Fruit fly (Drosophila melanogaster) whole organism, prepupa: ENCODE measurements around the gene Fntb.

Experiments used
- Blimp-1 ChIP-seq: fragments of 200-800 bp; sonication (Bioruptor generic); optimal IDR thresholded peaks from 3 replicates; lab custom pipeline; 2017; ENCODE audit warnings: missing biosample characterization, missing genetic modification characterization, mild to moderate bottlenecking, moderate library complexity, missing genetic modification reagents
- CG10631 ChIP-seq: fragments of 200-800 bp; sonication (Bioruptor generic); optimal IDR thresholded peaks from 2 replicates; lab custom pipeline; 2016; ENCODE audit warnings: missing biosample characterization, missing genetic modification characterization
- CG10669 ChIP-seq: fragments of 200-800 bp; sonication (Bioruptor generic); optimal IDR thresholded peaks from 3 replicates; lab custom pipeline; 2018; ENCODE audit warnings: missing biosample characterization, mild to moderate bottlenecking, missing genetic modification characterization, moderate library complexity
- CG11762 ChIP-seq: fragments of 200-800 bp; sonication (Bioruptor generic); optimal IDR thresholded peaks from 3 replicates; lab custom pipeline; 2016; ENCODE audit warnings: missing biosample characterization, missing genetic modification characterization; ENCODE audit not compliant: insufficient read depth
- CG11902 ChIP-seq: fragments of 200-800 bp; sonication (Bioruptor generic); optimal IDR thresholded peaks from 3 replicates; lab custom pipeline; 2016; ENCODE audit warnings: missing biosample characterization, missing genetic modification characterization
- CG15336 ChIP-seq: fragments of 200-800 bp; sonication (Bioruptor generic); IDR thresholded peaks from 2 replicates; pipeline ENCODE4 v1.3.6; 2022; ENCODE audit warnings: missing biosample characterization, missing genetic modification characterization
- CG16779 ChIP-seq: fragments of 200-800 bp; sonication (Bioruptor generic); optimal IDR thresholded peaks from 3 replicates; lab custom pipeline; 2017; ENCODE audit warnings: missing biosample characterization, mild to moderate bottlenecking, missing genetic modification characterization
- CG3032 ChIP-seq: fragments of 200-800 bp; optimal IDR thresholded peaks from 2 replicates; lab custom pipeline; 2019; ENCODE audit warnings: missing biosample characterization, mild to moderate bottlenecking, missing genetic modification characterization, moderate library complexity
- CG31627 ChIP-seq: fragments of 200-800 bp; sonication (Bioruptor generic); optimal IDR thresholded peaks from 3 replicates; lab custom pipeline; 2016; ENCODE audit warnings: missing biosample characterization, missing genetic modification characterization
- CG32006 ChIP-seq: fragments of 200-800 bp; sonication (Bioruptor generic); optimal IDR thresholded peaks from 3 replicates; lab custom pipeline; 2017; ENCODE audit warnings: missing biosample characterization, mild to moderate bottlenecking, missing genetic modification characterization
- CG34406 ChIP-seq: fragments of 200-800 bp; sonication (Bioruptor generic); optimal IDR thresholded peaks from 3 replicates; lab custom pipeline; 2016; ENCODE audit warnings: missing biosample characterization, missing genetic modification characterization
- CG3919 ChIP-seq: fragments of 200-800 bp; sonication (Bioruptor generic); optimal IDR thresholded peaks from 3 replicates; lab custom pipeline; 2016; ENCODE audit warnings: missing biosample characterization, missing genetic modification characterization
- CG4318 ChIP-seq: fragments of 200-800 bp; sonication (Bioruptor generic); optimal IDR thresholded peaks from 3 replicates; lab custom pipeline; 2017; ENCODE audit warnings: missing biosample characterization, mild to moderate bottlenecking, missing genetic modification characterization
- CG6163 ChIP-seq: fragments of 200-800 bp; sonication (Bioruptor generic); IDR thresholded peaks from 3 replicates; pipeline ENCODE4 v1.3.6; 2022; ENCODE audit warnings: missing biosample characterization, missing genetic modification characterization
- CG6276 ChIP-seq: fragments of 200-800 bp; sonication (Bioruptor generic); optimal IDR thresholded peaks from 2 replicates; lab custom pipeline; 2017; ENCODE audit warnings: missing biosample characterization, mild to moderate bottlenecking, missing genetic modification characterization
- CG6792 ChIP-seq: fragments of 200-800 bp; sonication (Bioruptor generic); optimal IDR thresholded peaks from 3 replicates; lab custom pipeline; 2016; ENCODE audit warnings: missing biosample characterization, missing genetic modification characterization
- CG6854 ChIP-seq: fragments of 200-800 bp; sonication (Bioruptor generic); optimal IDR thresholded peaks from 2 replicates; lab custom pipeline; 2017; ENCODE audit warnings: missing biosample characterization, mild to moderate bottlenecking, missing genetic modification characterization
- CG7368 ChIP-seq: fragments of 200-800 bp; sonication (Bioruptor generic); optimal IDR thresholded peaks from 3 replicates; lab custom pipeline; 2016; ENCODE audit warnings: missing biosample characterization, missing genetic modification characterization
- CG8119 ChIP-seq: fragments of 200-800 bp; sonication (Bioruptor generic); IDR thresholded peaks from 3 replicates; pipeline ENCODE4 v1.3.6; 2022; ENCODE audit warnings: missing biosample characterization, missing genetic modification characterization
- CG8319 ChIP-seq: fragments of 200-800 bp; sonication (Bioruptor generic); optimal IDR thresholded peaks from 3 replicates; lab custom pipeline; 2016; ENCODE audit warnings: missing biosample characterization, missing genetic modification characterization
- CG8632 ChIP-seq: fragments of 200-800 bp; sonication (Bioruptor generic); optimal IDR thresholded peaks from 3 replicates; lab custom pipeline; 2016; ENCODE audit warnings: missing biosample characterization, missing genetic modification characterization
- CG9139 ChIP-seq: fragments of 200-800 bp; sonication (Bioruptor generic); optimal IDR thresholded peaks from 3 replicates; lab custom pipeline; 2017; ENCODE audit warnings: missing biosample characterization, mild to moderate bottlenecking, missing genetic modification characterization
- Eip75B ChIP-seq: fragments of 200-800 bp; sonication (Bioruptor generic); optimal IDR thresholded peaks from 3 replicates; lab custom pipeline; 2016; ENCODE audit warnings: missing biosample characterization, missing genetic modification characterization
- Eip78C ChIP-seq: fragments of 200-800 bp; sonication (Bioruptor generic); peaks from one replicate; lab custom pipeline; 2016; ENCODE audit warnings: missing biosample characterization, missing genetic modification characterization
- Eip93F ChIP-seq: fragments of 200-800 bp; sonication (Bioruptor generic); optimal IDR thresholded peaks from 2 replicates; lab custom pipeline; 2016; ENCODE audit warnings: missing biosample characterization, mild to moderate bottlenecking, missing genetic modification characterization
- Ets21C ChIP-seq: fragments of 200-800 bp; sonication (Bioruptor generic); optimal IDR thresholded peaks from 3 replicates; lab custom pipeline; 2016; ENCODE audit warnings: missing biosample characterization, missing genetic modification characterization
- Ets96B ChIP-seq: fragments of 200-800 bp; optimal IDR thresholded peaks from 2 replicates; lab custom pipeline; 2019; ENCODE audit warnings: missing biosample characterization, mild to moderate bottlenecking, missing genetic modification characterization, moderate library complexity
- Gug ChIP-seq: fragments of 200-800 bp; sonication (Bioruptor generic); IDR thresholded peaks from 2 replicates; pipeline ENCODE4 v1.3.6; 2022; ENCODE audit warnings: missing biosample characterization, missing genetic modification characterization
- Hr38 ChIP-seq: sonication (Bioruptor generic); optimal IDR thresholded peaks from 2 replicates; lab custom pipeline; 2016; ENCODE audit warnings: missing biosample characterization, missing genetic modification characterization
- Hr39 ChIP-seq: fragments of 200-800 bp; sonication (Bioruptor generic); optimal IDR thresholded peaks from 2 replicates; lab custom pipeline; 2016; ENCODE audit warnings: missing biosample characterization, missing genetic modification characterization
- Hr4 ChIP-seq: fragments of 200-800 bp; sonication (Bioruptor generic); optimal IDR thresholded peaks from 3 replicates; lab custom pipeline; 2016; ENCODE audit warnings: missing biosample characterization, missing genetic modification characterization
- Lpt ChIP-seq: fragments of 200-800 bp; sonication (Bioruptor generic); optimal IDR thresholded peaks from 3 replicates; lab custom pipeline; 2016; ENCODE audit warnings: missing biosample characterization, missing genetic modification characterization
- Met ChIP-seq: fragments of 200-800 bp; sonication (Bioruptor generic); optimal IDR thresholded peaks from 3 replicates; lab custom pipeline; 2016; ENCODE audit warnings: missing biosample characterization, missing genetic modification characterization
- OdsH ChIP-seq: fragments of 200-800 bp; sonication (Bioruptor generic); optimal IDR thresholded peaks from 3 replicates; lab custom pipeline; 2016; ENCODE audit warnings: missing biosample characterization, missing genetic modification characterization
- Smox ChIP-seq: fragments of 200-800 bp; sonication (Bioruptor generic); optimal IDR thresholded peaks from 3 replicates; lab custom pipeline; 2016; ENCODE audit warnings: missing biosample characterization, missing genetic modification characterization
- Sox102F ChIP-seq: fragments of 200-800 bp; sonication (Bioruptor generic); optimal IDR thresholded peaks from 2 replicates; lab custom pipeline; 2016; ENCODE audit warnings: missing biosample characterization, mild to moderate bottlenecking, missing genetic modification characterization
- Sox14 ChIP-seq: fragments of 200-800 bp; sonication (Bioruptor generic); optimal IDR thresholded peaks from 3 replicates; lab custom pipeline; 2016; ENCODE audit warnings: missing biosample characterization, missing genetic modification characterization
- cyc ChIP-seq: fragments of 200-800 bp; sonication (Bioruptor generic); optimal IDR thresholded peaks from 3 replicates; lab custom pipeline; 2016; ENCODE audit warnings: missing biosample characterization, missing genetic modification characterization
- dac ChIP-seq: fragments of 200-800 bp; sonication (Bioruptor generic); optimal IDR thresholded peaks from 2 replicates; lab custom pipeline; 2017; ENCODE audit warnings: missing biosample characterization, mild to moderate bottlenecking, missing genetic modification characterization
- eg ChIP-seq: fragments of 200-800 bp; sonication (Bioruptor generic); IDR thresholded peaks from 3 replicates; pipeline ENCODE4 v1.3.6; 2022; ENCODE audit warnings: missing biosample characterization, missing genetic modification characterization
- esn ChIP-seq: fragments of 200-800 bp; sonication (Bioruptor generic); optimal IDR thresholded peaks from 2 replicates; lab custom pipeline; 2016; ENCODE audit warnings: missing biosample characterization, mild to moderate bottlenecking, missing genetic modification characterization, moderate library complexity
- fd59A ChIP-seq: fragments of 200-800 bp; sonication (Bioruptor generic); optimal IDR thresholded peaks from 2 replicates; lab custom pipeline; 2017; ENCODE audit warnings: missing biosample characterization, mild to moderate bottlenecking, missing genetic modification characterization, missing genetic modification reagents
- fkh ChIP-seq: fragments of 200-800 bp; sonication (Bioruptor generic); optimal IDR thresholded peaks from 3 replicates; lab custom pipeline; 2017; ENCODE audit warnings: missing biosample characterization, mild to moderate bottlenecking, missing genetic modification characterization, moderate library complexity
- lz ChIP-seq: fragments of 200-800 bp; sonication (Bioruptor generic); optimal IDR thresholded peaks from 3 replicates; lab custom pipeline; 2016; ENCODE audit warnings: missing biosample characterization, missing genetic modification characterization
- net ChIP-seq: fragments of 200-800 bp; sonication (Bioruptor generic); optimal IDR thresholded peaks from 3 replicates; lab custom pipeline; 2016; ENCODE audit warnings: missing biosample characterization, missing genetic modification characterization
- pdm3 ChIP-seq: fragments of 200-800 bp; sonication (Bioruptor generic); optimal IDR thresholded peaks from 3 replicates; lab custom pipeline; 2016; ENCODE audit warnings: missing biosample characterization, missing genetic modification characterization
- salr ChIP-seq, 2 experiments: fragments of 200-800 bp; sonication (Bioruptor generic); optimal IDR thresholded peaks; 3 replicates each; lab custom pipeline; 2016 to 2018; ENCODE audit warnings: missing biosample characterization in 2 of 2, missing genetic modification characterization in 2 of 2, mild to moderate bottlenecking in 1 of 2
- spab ChIP-seq: fragments of 200-800 bp; sonication (Bioruptor generic); optimal IDR thresholded peaks from 2 replicates; lab custom pipeline; 2017; ENCODE audit warnings: missing biosample characterization, mild to moderate bottlenecking, missing genetic modification characterization, missing genetic modification reagents
- ss ChIP-seq, 2 experiments: fragments of 200-800 bp; sonication (Bioruptor generic); optimal IDR thresholded peaks; 2 replicates in 1 of 2; 3 replicates in 1 of 2; lab custom pipeline; 2017 to 2018; ENCODE audit warnings: mild to moderate bottlenecking in 2 of 2, missing biosample characterization in 2 of 2, missing genetic modification characterization in 2 of 2, moderate library complexity in 1 of 2
- svp ChIP-seq: fragments of 200-800 bp; sonication (Bioruptor generic); peaks from one replicate; lab custom pipeline; 2016; ENCODE audit warnings: missing biosample characterization, missing genetic modification characterization
- vri ChIP-seq: fragments of 200-800 bp; sonication (Bioruptor generic); optimal IDR thresholded peaks from 3 replicates; lab custom pipeline; 2016; ENCODE audit warnings: missing biosample characterization, mild to moderate bottlenecking, missing genetic modification characterization

Fntb gene

DNA sequence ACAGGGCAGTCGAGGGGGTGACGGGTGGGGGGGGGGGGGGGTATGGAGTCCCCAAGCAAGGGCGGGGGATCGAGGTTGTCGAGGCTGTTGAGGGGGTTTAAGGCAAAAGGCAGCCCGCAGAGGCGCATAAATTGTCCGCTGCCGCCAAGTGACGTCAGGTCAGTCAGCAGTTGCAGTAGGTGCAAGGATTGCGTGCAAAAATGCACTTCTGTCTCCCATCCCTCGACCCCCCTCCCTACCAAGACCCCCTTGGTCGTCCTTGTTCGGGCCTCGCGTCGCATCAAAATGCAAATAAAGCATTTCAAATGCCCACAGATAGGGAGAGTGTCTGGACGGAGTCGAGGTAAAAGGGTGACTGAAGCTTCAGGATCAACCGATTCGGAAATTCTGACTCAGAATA is 16.3 kb upstream of the Fntb start:
- TF ChIP-seq Hr4: no peak
- TF ChIP-seq ss (GFP tag; optimal IDR thresholded peaks at IDR 0.05; lab: Kevin White, UChicago): peak; percentile 10 to 100
- no peak for TF ChIP-seq vri (GFP tag; lab: Kevin White, UChicago)

dm6 chr3R:16423323-16423722 is 9.5 kb upstream of the Fntb start:
- TF ChIP-seq spab (GFP tag; lab: Kevin White, UChicago): no peak
- TF ChIP-seq Hr38: no peak
- no peak for TF ChIP-seq Lpt
- TF ChIP-seq Eip93F (GFP tag; lab: Kevin White, UChicago): no peak
- TF ChIP-seq lz (GFP tag; lab: Kevin White, UChicago): no peak
- TF ChIP-seq Sox102F (GFP tag; lab: Kevin White, UChicago): no peak
- TF ChIP-seq Met (GFP tag; lab: Kevin White, UChicago): no peak
- no peak for TF ChIP-seq Smox (GFP tag; lab: Kevin White, UChicago)
- no peak for TF ChIP-seq OdsH
- TF ChIP-seq svp (GFP tag; lab: Kevin White, UChicago): no peak
- 0 out of 3 replicates have a peak, but pooled peaks have one; percentile 34 for TF ChIP-seq eg (GFP tag; lab: Robert Waterston, UW)
- no peak for TF ChIP-seq CG32006 (GFP tag; lab: Kevin White, UChicago)
- no peak for TF ChIP-seq vri (GFP tag; lab: Kevin White, UChicago)
- TF ChIP-seq CG34406 (GFP tag; lab: Kevin White, UChicago): no peak
- TF ChIP-seq Gug (GFP tag; lab: Robert Waterston, UW): no peak
- no peak for TF ChIP-seq Blimp-1 (GFP tag; lab: Kevin White, UChicago)
- TF ChIP-seq net (GFP tag; lab: Kevin White, UChicago): no peak
- TF ChIP-seq CG15336 (GFP tag; lab: Robert Waterston, UW): no peak
- TF ChIP-seq Hr4: no peak
- no peak for TF ChIP-seq fd59A (GFP tag; lab: Kevin White, UChicago)
- TF ChIP-seq dac (GFP tag; lab: Kevin White, UChicago): no peak
- no peak for TF ChIP-seq Eip75B (GFP tag; lab: Kevin White, UChicago)
- TF ChIP-seq fkh (GFP tag; lab: Kevin White, UChicago): no peak
- TF ChIP-seq CG16779 (tag; lab: Kevin White, UChicago): no peak
- no peak for TF ChIP-seq CG31627 (GFP tag; lab: Kevin White, UChicago)
- TF ChIP-seq CG9139 (GFP tag; lab: Kevin White, UChicago): no peak
- TF ChIP-seq Hr39 (GFP tag; lab: Kevin White, UChicago): no peak
- TF ChIP-seq CG3032: peak; percentile 18
- no peak for TF ChIP-seq CG11762
- TF ChIP-seq cyc (GFP tag; lab: Kevin White, UChicago): no peak
- TF ChIP-seq CG11902 (GFP tag; lab: Kevin White, UChicago): no peak
- TF ChIP-seq Sox14 (GFP tag; lab: Kevin White, UChicago): no peak
- no peak for TF ChIP-seq CG4318 (GFP tag; lab: Kevin White, UChicago)
- no peak for TF ChIP-seq pdm3 (GFP tag; lab: Kevin White, UChicago)
- no peak for TF ChIP-seq Eip78C (GFP tag; lab: Kevin White, UChicago)
- TF ChIP-seq CG6163 (GFP tag; lab: Robert Waterston, UW): peak; percentile 64; the same call in 2 of the 3 replicates
- peak; percentile 5 for TF ChIP-seq CG7368 (GFP tag; lab: Kevin White, UChicago)
- TF ChIP-seq CG6276 (GFP tag; lab: Kevin White, UChicago): no peak
- TF ChIP-seq esn: no peak
- no peak for TF ChIP-seq Ets96B (tag; lab: Kevin White, UChicago)
- no peak for TF ChIP-seq CG8119 (GFP tag; lab: Robert Waterston, UW)
- TF ChIP-seq Ets21C (GFP tag; lab: Kevin White, UChicago): no peak
- TF ChIP-seq CG6854: peak; percentile 24
- no peak for TF ChIP-seq CG8632 (GFP tag; lab: Kevin White, UChicago)
- TF ChIP-seq CG3919 (GFP tag; lab: Kevin White, UChicago): no peak
- TF ChIP-seq CG8319 (GFP tag; lab: Kevin White, UChicago): no peak
- no peak for TF ChIP-seq salr (GFP tag; optimal IDR thresholded peaks at IDR 0.05; lab: Kevin White, UChicago)
- TF ChIP-seq CG10669 (GFP tag; lab: Kevin White, UChicago): peak; percentile 21
- TF ChIP-seq CG6792 (GFP tag; lab: Kevin White, UChicago): no peak
- TF ChIP-seq ss (GFP tag; optimal IDR thresholded peaks at IDR 0.05; lab: Kevin White, UChicago): peak; percentile 75 to 82
- TF ChIP-seq CG10631 (GFP tag; lab: Kevin White, UChicago): no peak
